Fruit fly (Drosophila melanogaster) whole organism, prepupa: ENCODE measurements around the gene CCKLR-17D3.

ENCODE experiments used
- CG10631 ChIP-seq: fragments of 200-800 bp; sonication (Bioruptor generic); optimal IDR thresholded peaks from 2 replicates; lab custom pipeline; 2016; ENCODE audit warnings: missing biosample characterization, missing genetic modification characterization
- CG11762 ChIP-seq: fragments of 200-800 bp; sonication (Bioruptor generic); optimal IDR thresholded peaks from 3 replicates; lab custom pipeline; 2016; ENCODE audit warnings: missing biosample characterization, missing genetic modification characterization; ENCODE audit not compliant: insufficient read depth
- CG15336 ChIP-seq: fragments of 200-800 bp; sonication (Bioruptor generic); IDR thresholded peaks from 2 replicates; pipeline ENCODE4 v1.3.6; 2022; ENCODE audit warnings: missing biosample characterization, missing genetic modification characterization
- CG1621 ChIP-seq: fragments of 200-800 bp; sonication (Bioruptor generic); optimal IDR thresholded peaks from 3 replicates; lab custom pipeline; 2018; ENCODE audit warnings: missing biosample characterization, mild to moderate bottlenecking, missing genetic modification characterization
- CG16779 ChIP-seq: fragments of 200-800 bp; sonication (Bioruptor generic); optimal IDR thresholded peaks from 3 replicates; lab custom pipeline; 2017; ENCODE audit warnings: missing biosample characterization, mild to moderate bottlenecking, missing genetic modification characterization
- CG3032 ChIP-seq: fragments of 200-800 bp; optimal IDR thresholded peaks from 2 replicates; lab custom pipeline; 2019; ENCODE audit warnings: missing biosample characterization, mild to moderate bottlenecking, missing genetic modification characterization, moderate library complexity
- CG31627 ChIP-seq: fragments of 200-800 bp; sonication (Bioruptor generic); optimal IDR thresholded peaks from 3 replicates; lab custom pipeline; 2016; ENCODE audit warnings: missing biosample characterization, missing genetic modification characterization
- CG32006 ChIP-seq: fragments of 200-800 bp; sonication (Bioruptor generic); optimal IDR thresholded peaks from 3 replicates; lab custom pipeline; 2017; ENCODE audit warnings: missing biosample characterization, mild to moderate bottlenecking, missing genetic modification characterization
- CG34406 ChIP-seq: fragments of 200-800 bp; sonication (Bioruptor generic); optimal IDR thresholded peaks from 3 replicates; lab custom pipeline; 2016; ENCODE audit warnings: missing biosample characterization, missing genetic modification characterization
- CG3919 ChIP-seq: fragments of 200-800 bp; sonication (Bioruptor generic); optimal IDR thresholded peaks from 3 replicates; lab custom pipeline; 2016; ENCODE audit warnings: missing biosample characterization, missing genetic modification characterization
- CG6163 ChIP-seq: fragments of 200-800 bp; sonication (Bioruptor generic); IDR thresholded peaks from 3 replicates; pipeline ENCODE4 v1.3.6; 2022; ENCODE audit warnings: missing biosample characterization, missing genetic modification characterization
- CG6276 ChIP-seq: fragments of 200-800 bp; sonication (Bioruptor generic); optimal IDR thresholded peaks from 2 replicates; lab custom pipeline; 2017; ENCODE audit warnings: missing biosample characterization, mild to moderate bottlenecking, missing genetic modification characterization
- CG6792 ChIP-seq: fragments of 200-800 bp; sonication (Bioruptor generic); optimal IDR thresholded peaks from 3 replicates; lab custom pipeline; 2016; ENCODE audit warnings: missing biosample characterization, missing genetic modification characterization
- CG6854 ChIP-seq: fragments of 200-800 bp; sonication (Bioruptor generic); optimal IDR thresholded peaks from 2 replicates; lab custom pipeline; 2017; ENCODE audit warnings: missing biosample characterization, mild to moderate bottlenecking, missing genetic modification characterization
- CG7368 ChIP-seq: fragments of 200-800 bp; sonication (Bioruptor generic); optimal IDR thresholded peaks from 3 replicates; lab custom pipeline; 2016; ENCODE audit warnings: missing biosample characterization, missing genetic modification characterization
- CG8119 ChIP-seq: fragments of 200-800 bp; sonication (Bioruptor generic); IDR thresholded peaks from 3 replicates; pipeline ENCODE4 v1.3.6; 2022; ENCODE audit warnings: missing biosample characterization, missing genetic modification characterization
- CG8319 ChIP-seq: fragments of 200-800 bp; sonication (Bioruptor generic); optimal IDR thresholded peaks from 3 replicates; lab custom pipeline; 2016; ENCODE audit warnings: missing biosample characterization, missing genetic modification characterization
- CG8632 ChIP-seq: fragments of 200-800 bp; sonication (Bioruptor generic); optimal IDR thresholded peaks from 3 replicates; lab custom pipeline; 2016; ENCODE audit warnings: missing biosample characterization, missing genetic modification characterization
- Eip75B ChIP-seq: fragments of 200-800 bp; sonication (Bioruptor generic); optimal IDR thresholded peaks from 3 replicates; lab custom pipeline; 2016; ENCODE audit warnings: missing biosample characterization, missing genetic modification characterization
- Eip78C ChIP-seq: fragments of 200-800 bp; sonication (Bioruptor generic); peaks from one replicate; lab custom pipeline; 2016; ENCODE audit warnings: missing biosample characterization, missing genetic modification characterization
- Eip93F ChIP-seq: fragments of 200-800 bp; sonication (Bioruptor generic); optimal IDR thresholded peaks from 2 replicates; lab custom pipeline; 2016; ENCODE audit warnings: missing biosample characterization, mild to moderate bottlenecking, missing genetic modification characterization
- Ets21C ChIP-seq: fragments of 200-800 bp; sonication (Bioruptor generic); optimal IDR thresholded peaks from 3 replicates; lab custom pipeline; 2016; ENCODE audit warnings: missing biosample characterization, missing genetic modification characterization
- Ets96B ChIP-seq: fragments of 200-800 bp; optimal IDR thresholded peaks from 2 replicates; lab custom pipeline; 2019; ENCODE audit warnings: missing biosample characterization, mild to moderate bottlenecking, missing genetic modification characterization, moderate library complexity
- Gug ChIP-seq: fragments of 200-800 bp; sonication (Bioruptor generic); IDR thresholded peaks from 2 replicates; pipeline ENCODE4 v1.3.6; 2022; ENCODE audit warnings: missing biosample characterization, missing genetic modification characterization
- Hr39 ChIP-seq: fragments of 200-800 bp; sonication (Bioruptor generic); optimal IDR thresholded peaks from 2 replicates; lab custom pipeline; 2016; ENCODE audit warnings: missing biosample characterization, missing genetic modification characterization
- Hr4 ChIP-seq: fragments of 200-800 bp; sonication (Bioruptor generic); optimal IDR thresholded peaks from 3 replicates; lab custom pipeline; 2016; ENCODE audit warnings: missing biosample characterization, missing genetic modification characterization
- Lpt ChIP-seq: fragments of 200-800 bp; sonication (Bioruptor generic); optimal IDR thresholded peaks from 3 replicates; lab custom pipeline; 2016; ENCODE audit warnings: missing biosample characterization, missing genetic modification characterization
- Met ChIP-seq: fragments of 200-800 bp; sonication (Bioruptor generic); optimal IDR thresholded peaks from 3 replicates; lab custom pipeline; 2016; ENCODE audit warnings: missing biosample characterization, missing genetic modification characterization
- Smox ChIP-seq: fragments of 200-800 bp; sonication (Bioruptor generic); optimal IDR thresholded peaks from 3 replicates; lab custom pipeline; 2016; ENCODE audit warnings: missing biosample characterization, missing genetic modification characterization
- Sox102F ChIP-seq: fragments of 200-800 bp; sonication (Bioruptor generic); optimal IDR thresholded peaks from 2 replicates; lab custom pipeline; 2016; ENCODE audit warnings: missing biosample characterization, mild to moderate bottlenecking, missing genetic modification characterization
- Sox14 ChIP-seq: fragments of 200-800 bp; sonication (Bioruptor generic); optimal IDR thresholded peaks from 3 replicates; lab custom pipeline; 2016; ENCODE audit warnings: missing biosample characterization, missing genetic modification characterization
- Sox15 ChIP-seq: fragments of 200-800 bp; sonication (Bioruptor generic); optimal IDR thresholded peaks from 3 replicates; lab custom pipeline; 2016; ENCODE audit warnings: missing biosample characterization, missing genetic modification characterization
- achi ChIP-seq: fragments of 200-800 bp; sonication (Bioruptor generic); optimal IDR thresholded peaks from 3 replicates; lab custom pipeline; 2016; ENCODE audit warnings: missing biosample characterization, missing genetic modification characterization
- cyc ChIP-seq: fragments of 200-800 bp; sonication (Bioruptor generic); optimal IDR thresholded peaks from 3 replicates; lab custom pipeline; 2016; ENCODE audit warnings: missing biosample characterization, missing genetic modification characterization
- dac ChIP-seq: fragments of 200-800 bp; sonication (Bioruptor generic); optimal IDR thresholded peaks from 2 replicates; lab custom pipeline; 2017; ENCODE audit warnings: missing biosample characterization, mild to moderate bottlenecking, missing genetic modification characterization
- dsx ChIP-seq: fragments of 200-800 bp; optimal IDR thresholded peaks from 3 replicates; lab custom pipeline; 2019; ENCODE audit warnings: missing biosample characterization, mild to moderate bottlenecking, missing genetic modification characterization, moderate library complexity; ENCODE audit not compliant: poor library complexity, severe bottlenecking
- eg ChIP-seq: fragments of 200-800 bp; sonication (Bioruptor generic); IDR thresholded peaks from 3 replicates; pipeline ENCODE4 v1.3.6; 2022; ENCODE audit warnings: missing biosample characterization, missing genetic modification characterization
- fd59A ChIP-seq: fragments of 200-800 bp; sonication (Bioruptor generic); optimal IDR thresholded peaks from 2 replicates; lab custom pipeline; 2017; ENCODE audit warnings: missing biosample characterization, mild to moderate bottlenecking, missing genetic modification characterization, missing genetic modification reagents
- fkh ChIP-seq: fragments of 200-800 bp; sonication (Bioruptor generic); optimal IDR thresholded peaks from 3 replicates; lab custom pipeline; 2017; ENCODE audit warnings: missing biosample characterization, mild to moderate bottlenecking, missing genetic modification characterization, moderate library complexity
- lz ChIP-seq: fragments of 200-800 bp; sonication (Bioruptor generic); optimal IDR thresholded peaks from 3 replicates; lab custom pipeline; 2016; ENCODE audit warnings: missing biosample characterization, missing genetic modification characterization
- net ChIP-seq: fragments of 200-800 bp; sonication (Bioruptor generic); optimal IDR thresholded peaks from 3 replicates; lab custom pipeline; 2016; ENCODE audit warnings: missing biosample characterization, missing genetic modification characterization
- pdm3 ChIP-seq: fragments of 200-800 bp; sonication (Bioruptor generic); optimal IDR thresholded peaks from 3 replicates; lab custom pipeline; 2016; ENCODE audit warnings: missing biosample characterization, missing genetic modification characterization
- spab ChIP-seq: fragments of 200-800 bp; sonication (Bioruptor generic); optimal IDR thresholded peaks from 2 replicates; lab custom pipeline; 2017; ENCODE audit warnings: missing biosample characterization, mild to moderate bottlenecking, missing genetic modification characterization, missing genetic modification reagents
- ss ChIP-seq, 2 experiments: fragments of 200-800 bp; sonication (Bioruptor generic); optimal IDR thresholded peaks; 2 replicates in 1 of 2; 3 replicates in 1 of 2; lab custom pipeline; 2017 to 2018; ENCODE audit warnings: mild to moderate bottlenecking in 2 of 2, missing biosample characterization in 2 of 2, missing genetic modification characterization in 2 of 2, moderate library complexity in 1 of 2
- svp ChIP-seq: fragments of 200-800 bp; sonication (Bioruptor generic); peaks from one replicate; lab custom pipeline; 2016; ENCODE audit warnings: missing biosample characterization, missing genetic modification characterization
- topi ChIP-seq: fragments of 200-800 bp; sonication (Bioruptor generic); optimal IDR thresholded peaks from 3 replicates; lab custom pipeline; 2016; ENCODE audit warnings: missing biosample characterization, missing genetic modification characterization
- vri ChIP-seq: fragments of 200-800 bp; sonication (Bioruptor generic); optimal IDR thresholded peaks from 3 replicates; lab custom pipeline; 2016; ENCODE audit warnings: missing biosample characterization, mild to moderate bottlenecking, missing genetic modification characterization

Gene CCKLR-17D3

dm6 chrX:18775839-18776538 lies 2.2 kb upstream of the CCKLR-17D3 start (continued):
- TF ChIP-seq Hr39 (peak; percentile 69), dac (GFP tag; lab: Kevin White, UChicago) (peak; percentile 42), Hr4 (GFP tag; lab: Kevin White, UChicago) (peak; percentile 73), CG1621 (tag; lab: Kevin White, UChicago) (peak; percentile 9), CG7368 (GFP tag; lab: Kevin White, UChicago) (peak; percentile 78), CG11762 (GFP tag; lab: Kevin White, UChicago) (peak; percentile 83), CG34406 (peak; percentile 87), lz (GFP tag; lab: Kevin White, UChicago) (peak; percentile 86), net (GFP tag; lab: Kevin White, UChicago) (peak; percentile 84), CG6276 (GFP tag; lab: Kevin White, UChicago) (peak; percentile 75), Gug (GFP tag; lab: Robert Waterston, UW) (peak; percentile 62), eg (GFP tag; lab: Robert Waterston, UW) (0 out of 3 replicates have a peak, but pooled peaks have one; percentile 49), CG32006 (GFP tag; lab: Kevin White, UChicago) (peak; percentile 90), achi (GFP tag; lab: Kevin White, UChicago) (peak; percentile 91), Sox102F (GFP tag; lab: Kevin White, UChicago) (peak; percentile 82)

dm6 chrX:18774818-18775343 lies 1.1 kb upstream of the CCKLR-17D3 start, which contains the start of gene CG6891:
Gene CG6891 (plus strand): TSS chrX:18775228.
- TF ChIP-seq CG16779 (tag; lab: Kevin White, UChicago) = peak; percentile 36
- TF ChIP-seq CG6792 = peak; percentile 24
- peak; percentile 62 for TF ChIP-seq topi
- peak; percentile 58 for TF ChIP-seq CG31627 (GFP tag; lab: Kevin White, UChicago)
- TF ChIP-seq CG10631 = no peak
- TF ChIP-seq cyc (GFP tag; lab: Kevin White, UChicago) = peak; percentile 37
- TF ChIP-seq dac (GFP tag; lab: Kevin White, UChicago) = no peak
- TF ChIP-seq ss (GFP tag; optimal IDR thresholded peaks at IDR 0.05; lab: Kevin White, UChicago) = peak; percentile 27 to 49
- peak; percentile 27 for TF ChIP-seq vri (GFP tag; lab: Kevin White, UChicago)
- peak; percentile 19 for TF ChIP-seq Ets96B (tag; lab: Kevin White, UChicago)
- TF ChIP-seq Sox15 (GFP tag; lab: Kevin White, UChicago) = peak; percentile 18
- TF ChIP-seq CG15336 (GFP tag; lab: Robert Waterston, UW) = peak; percentile 45
- peak; percentile 6 for TF ChIP-seq spab (GFP tag; lab: Kevin White, UChicago)
- TF ChIP-seq net (GFP tag; lab: Kevin White, UChicago) = peak; percentile 26
- peak; percentile 17 for TF ChIP-seq Ets21C (GFP tag; lab: Kevin White, UChicago)
- TF ChIP-seq CG6854 = peak; percentile 84
- TF ChIP-seq CG34406 = peak; percentile 20
- no peak for TF ChIP-seq CG7368 (GFP tag; lab: Kevin White, UChicago)
- TF ChIP-seq CG3919 = peak; percentile 38
- peak; percentile 56 for TF ChIP-seq Met (GFP tag; lab: Kevin White, UChicago)
- TF ChIP-seq Eip75B (GFP tag; lab: Kevin White, UChicago) = peak; percentile 42
- TF ChIP-seq Smox (GFP tag; lab: Kevin White, UChicago) = peak; percentile 57
- TF ChIP-seq Gug (GFP tag; lab: Robert Waterston, UW) = no peak
- TF ChIP-seq Lpt (GFP tag; lab: Kevin White, UChicago) = peak; percentile 13
- TF ChIP-seq CG3032 (tag; lab: Kevin White, UChicago) = peak; percentile 19
- TF ChIP-seq CG6163 (GFP tag; lab: Robert Waterston, UW) = peak; percentile 71
- TF ChIP-seq eg (GFP tag; lab: Robert Waterston, UW) = peak; percentile 57; the same call in 2 of the 3 replicates
- peak; percentile 13 for TF ChIP-seq CG8632
- TF ChIP-seq CG8119 (GFP tag; lab: Robert Waterston, UW) = peak; percentile 51; the same call in 1 of the 3 replicates
- no peak for TF ChIP-seq Eip93F (GFP tag; lab: Kevin White, UChicago)
- peak; percentile 58 for TF ChIP-seq pdm3 (GFP tag; lab: Kevin White, UChicago)
- peak; percentile 87 for TF ChIP-seq svp (GFP tag; lab: Kevin White, UChicago)
- TF ChIP-seq CG6276 (GFP tag; lab: Kevin White, UChicago) = peak; percentile 32
- no peak for TF ChIP-seq CG8319 (GFP tag; lab: Kevin White, UChicago)
- peak; percentile 63 for TF ChIP-seq CG32006 (GFP tag; lab: Kevin White, UChicago)
- TF ChIP-seq lz (GFP tag; lab: Kevin White, UChicago) = peak; percentile 64
- peak; percentile 50 for TF ChIP-seq Sox14 (GFP tag; lab: Kevin White, UChicago)
- TF ChIP-seq dsx (GFP tag; lab: Kevin White, UChicago) = peak; percentile 43
- peak; percentile 46 for TF ChIP-seq Eip78C
- peak; percentile 74 for TF ChIP-seq fkh (GFP tag; lab: Kevin White, UChicago)
- peak; percentile 43 for TF ChIP-seq fd59A (GFP tag; lab: Kevin White, UChicago)
